Fruit fly (Drosophila melanogaster) whole organism, pupa: ENCODE measurements around the gene Brf.
A peak's percentile ranks its signal among the peaks of the same experiment; 100 is the strongest.

Experiments used
- CG10348 ChIP-seq: fragments of 200-800 bp; sonication (Bioruptor generic); IDR thresholded peaks from 2 replicates; pipeline ENCODE4 v1.3.6; 2022; ENCODE audit warnings: missing biosample characterization, missing genetic modification characterization
- CG12605 ChIP-seq: fragments of 200-800 bp; sonication (Bioruptor generic); IDR thresholded peaks from 2 replicates; pipeline ENCODE4 v1.3.6; 2022; ENCODE audit warnings: missing biosample characterization, missing genetic modification characterization
- CG13204 ChIP-seq: fragments of 200-800 bp; sonication (Bioruptor generic); optimal IDR thresholded peaks from 2 replicates; lab custom pipeline; 2018; ENCODE audit warnings: missing biosample characterization, mild to moderate bottlenecking, missing genetic modification characterization, moderate library complexity
- CG14655 ChIP-seq: fragments of 200-800 bp; sonication (Bioruptor generic); optimal IDR thresholded peaks from 3 replicates; lab custom pipeline; 2017; ENCODE audit warnings: mild to moderate bottlenecking, missing biosample characterization, missing genetic modification reagents, missing genetic modification characterization
- CG15710 ChIP-seq: fragments of 200-800 bp; sonication (Bioruptor generic); optimal IDR thresholded peaks from 2 replicates; lab custom pipeline; 2018; ENCODE audit warnings: missing biosample characterization, mild to moderate bottlenecking, missing genetic modification characterization, moderate library complexity
- CG17806 ChIP-seq: fragments of 200-800 bp; sonication (Bioruptor generic); optimal IDR thresholded peaks from 2 replicates; lab custom pipeline; 2018; ENCODE audit warnings: missing biosample characterization, mild to moderate bottlenecking, missing genetic modification characterization, moderate library complexity
- CG32121 ChIP-seq: fragments of 200-800 bp; sonication (Bioruptor generic); IDR thresholded peaks from 2 replicates; pipeline ENCODE4 v1.3.6; 2022; ENCODE audit warnings: missing biosample characterization, missing genetic modification characterization
- CG34367 ChIP-seq: fragments of 200-800 bp; sonication (Bioruptor generic); optimal IDR thresholded peaks from 2 replicates; lab custom pipeline; 2018; ENCODE audit warnings: missing biosample characterization, mild to moderate bottlenecking, missing genetic modification characterization
- CG4496 ChIP-seq: fragments of 200-800 bp; sonication (Bioruptor generic); IDR thresholded peaks from 3 replicates; pipeline ENCODE4 v1.3.6; 2022; ENCODE audit warnings: missing biosample characterization, missing genetic modification characterization
- CG8159 ChIP-seq: fragments of 200-800 bp; sonication (Bioruptor generic); optimal IDR thresholded peaks from 3 replicates; lab custom pipeline; 2018; ENCODE audit warnings: missing biosample characterization, mild to moderate bottlenecking, missing genetic modification characterization, moderate library complexity
- CG8301 ChIP-seq: fragments of 200-800 bp; sonication (Bioruptor generic); optimal IDR thresholded peaks from 2 replicates; lab custom pipeline; 2018; ENCODE audit warnings: missing biosample characterization, mild to moderate bottlenecking, missing genetic modification characterization
- CG9948 ChIP-seq: fragments of 200-800 bp; sonication (Bioruptor generic); optimal IDR thresholded peaks from 2 replicates; lab custom pipeline; 2018; ENCODE audit warnings: missing biosample characterization, mild to moderate bottlenecking, missing genetic modification characterization, moderate library complexity
- D1 ChIP-seq: fragments of 200-800 bp; sonication (Bioruptor generic); optimal IDR thresholded peaks from 2 replicates; lab custom pipeline; 2018; ENCODE audit warnings: missing biosample characterization, mild to moderate bottlenecking, missing genetic modification characterization, moderate library complexity
- EcR ChIP-seq: fragments of 200-800 bp; sonication (Bioruptor generic); optimal IDR thresholded peaks from 3 replicates; lab custom pipeline; 2019; ENCODE audit warnings: missing biosample characterization, missing genetic modification characterization, mild to moderate bottlenecking, moderate library complexity, missing genetic modification reagents
- Ets98B ChIP-seq: fragments of 200-800 bp; sonication (Bioruptor generic); IDR thresholded peaks from 2 replicates; pipeline ENCODE4 v1.3.6; 2022; ENCODE audit warnings: missing biosample characterization, missing genetic modification characterization
- Pif1A ChIP-seq: fragments of 200-800 bp; sonication (Bioruptor generic); optimal IDR thresholded peaks from 3 replicates; lab custom pipeline; 2016; ENCODE audit warnings: missing biosample characterization, missing genetic modification characterization
- Pif1B ChIP-seq: fragments of 200-800 bp; sonication (Bioruptor generic); optimal IDR thresholded peaks from 3 replicates; lab custom pipeline; 2016; ENCODE audit warnings: missing biosample characterization, missing genetic modification characterization
- Snoo ChIP-seq: fragments of 200-800 bp; sonication (Bioruptor generic); optimal IDR thresholded peaks from 3 replicates; lab custom pipeline; 2017; ENCODE audit warnings: missing biosample characterization, mild to moderate bottlenecking, missing genetic modification characterization, inconsistent platforms
- fd96Ca ChIP-seq: fragments of 200-800 bp; sonication (Bioruptor generic); IDR thresholded peaks from 3 replicates; pipeline ENCODE4 v1.3.6; 2022; ENCODE audit warnings: missing biosample characterization, missing genetic modification characterization
- gl ChIP-seq: fragments of 200-800 bp; sonication (Bioruptor generic); optimal IDR thresholded peaks from 2 replicates; lab custom pipeline; 2018; ENCODE audit warnings: missing biosample characterization, mild to moderate bottlenecking, missing genetic modification characterization
- rn ChIP-seq: fragments of 200-800 bp; sonication (Bioruptor generic); IDR thresholded peaks from 2 replicates; pipeline ENCODE4 v1.3.6; 2022; ENCODE audit warnings: missing biosample characterization, missing genetic modification characterization

Brf gene

DNA sequence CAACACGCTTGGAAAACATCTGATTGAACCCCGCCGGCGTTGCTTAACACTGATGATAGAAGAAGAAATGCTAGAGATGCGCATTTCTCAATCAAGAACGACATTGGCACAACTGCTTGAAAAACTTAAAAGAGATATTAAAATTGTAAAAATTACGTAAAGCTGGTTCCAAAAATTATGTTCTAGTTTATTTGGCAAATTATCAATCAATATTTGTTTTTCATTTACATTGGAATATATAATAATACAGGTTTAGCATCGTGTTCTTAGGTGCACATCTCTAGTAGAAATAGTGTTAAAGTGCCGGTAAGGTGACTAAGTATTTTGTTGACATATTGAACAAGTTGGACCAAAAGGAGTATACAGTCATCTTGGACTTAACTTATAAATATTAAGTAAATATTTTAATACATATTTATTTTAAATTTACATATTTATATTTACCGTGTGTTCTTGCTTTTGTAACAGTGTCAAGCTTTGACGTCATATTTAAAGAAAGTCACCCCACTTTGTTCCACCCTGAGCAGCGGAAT, at the start of gene Brf, which contains the start of gene sds22:
Gene Brf (minus strand): TSS at position 25 of the 533 bp plus-strand sequence.
Gene sds22 (plus strand): TSS at position 282 of the 533 bp plus-strand sequence.
- TF ChIP-seq rn (GFP tag; lab: Robert Waterston, UW) (peak; percentile 86; the same call in 1 of the 2 replicates), CG14655 (GFP tag; lab: Kevin White, UChicago) (peak; percentile 93), CG17806 (tag; lab: Kevin White, UChicago) (peak; percentile 94), CG8301 (tag; lab: Kevin White, UChicago) (peak; percentile 88), D1 (tag; lab: Kevin White, UChicago) (peak; percentile 88), CG34367 (tag; lab: Kevin White, UChicago) (peak; percentile 91), Snoo (peak; percentile 89), CG9948 (tag; lab: Kevin White, UChicago) (peak; percentile 91), CG8159 (peak; percentile 95), CG13204 (GFP tag; lab: Kevin White, UChicago) (peak; percentile 55), Pif1A (GFP tag; lab: Kevin White, UChicago) (peak; percentile 92), CG15710 (tag; lab: Kevin White, UChicago) (peak; percentile 94), EcR (GFP tag; lab: Kevin White, UChicago) (peak; percentile 2), gl (peak; percentile 75), CG10348 (GFP tag; lab: Robert Waterston, UW) (peak; percentile 62), CG32121 (peak; percentile 89), Pif1B (GFP tag; lab: Kevin White, UChicago) (peak; percentile 91), CG4496 (GFP tag; lab: Robert Waterston, UW) (peak; percentile 93), fd96Ca (GFP tag; lab: Robert Waterston, UW) (peak; percentile 77), Ets98B (peak; percentile 91), CG12605 (peak; percentile 76; the same call in 1 of the 2 replicates)

dm6 chr3R:17440628-17441027, 49.5 kb upstream of the Brf start, which contains the start of gene CG14331:
TSS of gene CG14331 (minus strand) at chr3R:17440728.
- TF ChIP-seq Snoo (no peak), Pif1B (GFP tag; lab: Kevin White, UChicago) (no peak), CG17806 (tag; lab: Kevin White, UChicago) (no peak), Pif1A (GFP tag; lab: Kevin White, UChicago) (no peak), CG9948 (tag; lab: Kevin White, UChicago) (no peak), CG8159 (no peak), CG12605 (no peak), D1 (tag; lab: Kevin White, UChicago) (no peak), CG10348 (GFP tag; lab: Robert Waterston, UW) (no peak), CG32121 (no peak), CG34367 (tag; lab: Kevin White, UChicago) (no peak), CG14655 (GFP tag; lab: Kevin White, UChicago) (no peak), Ets98B (no peak), CG13204 (GFP tag; lab: Kevin White, UChicago) (no peak), CG4496 (GFP tag; lab: Robert Waterston, UW) (no peak), gl (no peak)
- TF ChIP-seq, all 21 proteins: peak for 0

DNA sequence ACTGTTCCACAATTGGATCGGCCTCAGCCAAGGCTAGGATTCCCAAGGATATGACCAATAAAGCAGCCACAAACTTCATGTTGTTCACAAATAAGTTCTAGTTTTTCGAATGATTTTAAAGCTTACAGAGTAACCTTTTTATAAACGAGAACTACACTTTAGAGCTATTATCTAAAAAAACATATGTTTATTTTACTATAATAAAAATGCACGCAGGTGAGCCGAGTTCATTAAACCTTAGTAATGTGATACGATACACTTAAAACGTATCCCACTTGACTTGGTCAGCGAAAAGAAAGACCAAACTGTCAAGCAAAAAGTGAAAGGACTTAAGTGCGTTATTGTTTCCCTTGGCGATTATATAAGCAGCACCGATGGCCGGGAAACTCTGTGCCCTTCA, 43.2 kb upstream of the Brf start, which contains the start of gene CG44090:
Gene CG44090 (minus strand): TSS at position 101 of the 400 bp plus-strand sequence.
- TF ChIP-seq CG15710 (tag; lab: Kevin White, UChicago) (no peak), CG4496 (GFP tag; lab: Robert Waterston, UW) (no peak), CG32121 (no peak), Ets98B (no peak), fd96Ca (GFP tag; lab: Robert Waterston, UW) (no peak), gl (no peak), CG12605 (no peak), CG14655 (GFP tag; lab: Kevin White, UChicago) (no peak)

DNA sequence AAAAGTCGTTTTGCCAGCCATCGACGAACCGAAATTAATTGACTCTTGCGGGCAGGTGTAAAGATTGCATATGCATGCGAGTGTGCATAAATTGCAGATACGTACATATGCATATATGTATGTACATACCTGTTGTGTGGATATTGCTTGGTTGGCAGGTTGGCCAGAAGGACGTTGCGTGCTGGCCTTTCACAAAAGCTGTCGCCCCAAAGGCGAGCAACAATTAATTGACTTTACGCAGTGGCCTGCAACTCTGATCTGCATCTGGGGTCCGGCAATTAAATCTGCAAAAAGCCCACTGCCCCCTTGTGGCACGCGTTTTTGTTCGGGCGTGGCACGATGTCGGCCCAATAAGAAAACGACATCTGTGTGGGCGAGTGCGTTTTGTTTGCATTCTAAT, 42.0 kb upstream of the Brf start:
- TF ChIP-seq D1 (tag; lab: Kevin White, UChicago): no peak
- TF ChIP-seq CG8301 (tag; lab: Kevin White, UChicago): no peak
- no peak for TF ChIP-seq fd96Ca (GFP tag; lab: Robert Waterston, UW)
- TF ChIP-seq Pif1A (GFP tag; lab: Kevin White, UChicago): no peak
- TF ChIP-seq gl: no peak
- no peak for TF ChIP-seq CG10348 (GFP tag; lab: Robert Waterston, UW)
- no peak for TF ChIP-seq CG13204 (GFP tag; lab: Kevin White, UChicago)
- no peak for TF ChIP-seq CG9948 (tag; lab: Kevin White, UChicago)
- TF ChIP-seq CG32121: no peak
- TF ChIP-seq EcR (GFP tag; lab: Kevin White, UChicago): no peak

- TF ChIP-seq CG17806 (tag; lab: Kevin White, UChicago): no peak
- TF ChIP-seq Snoo: no peak
- TF ChIP-seq Ets98B: peak; percentile 64
- TF ChIP-seq CG10348 (GFP tag; lab: Robert Waterston, UW): no peak
- TF ChIP-seq EcR (GFP tag; lab: Kevin White, UChicago): no peak
- no peak for TF ChIP-seq CG15710 (tag; lab: Kevin White, UChicago)
- TF ChIP-seq CG34367 (tag; lab: Kevin White, UChicago): no peak
- no peak for TF ChIP-seq CG13204 (GFP tag; lab: Kevin White, UChicago)
- no peak for TF ChIP-seq D1 (tag; lab: Kevin White, UChicago)
- no peak for TF ChIP-seq CG12605
- no peak for TF ChIP-seq rn (GFP tag; lab: Robert Waterston, UW)
- TF ChIP-seq CG4496 (GFP tag; lab: Robert Waterston, UW): peak; percentile 74; the same call in 2 of the 3 replicates
- peak; percentile 58 for TF ChIP-seq CG8301 (tag; lab: Kevin White, UChicago)
- no peak; the same call in 2 of the 3 replicates for TF ChIP-seq fd96Ca (GFP tag; lab: Robert Waterston, UW)
- no peak for TF ChIP-seq gl
- TF ChIP-seq Pif1A (GFP tag; lab: Kevin White, UChicago): no peak
- no peak for TF ChIP-seq CG9948 (tag; lab: Kevin White, UChicago)
- TF ChIP-seq CG8159: no peak
- TF ChIP-seq CG14655 (GFP tag; lab: Kevin White, UChicago): peak; percentile 41
- no peak for TF ChIP-seq Pif1B (GFP tag; lab: Kevin White, UChicago)
- TF ChIP-seq CG32121: peak; percentile 60
Measured at dm6 chr3R:17430481-17430880, 39.3 kb upstream of the Brf start.
